ENCODE assay signal across 2 fruit fly cellular contexts in the genomic region with DNA sequence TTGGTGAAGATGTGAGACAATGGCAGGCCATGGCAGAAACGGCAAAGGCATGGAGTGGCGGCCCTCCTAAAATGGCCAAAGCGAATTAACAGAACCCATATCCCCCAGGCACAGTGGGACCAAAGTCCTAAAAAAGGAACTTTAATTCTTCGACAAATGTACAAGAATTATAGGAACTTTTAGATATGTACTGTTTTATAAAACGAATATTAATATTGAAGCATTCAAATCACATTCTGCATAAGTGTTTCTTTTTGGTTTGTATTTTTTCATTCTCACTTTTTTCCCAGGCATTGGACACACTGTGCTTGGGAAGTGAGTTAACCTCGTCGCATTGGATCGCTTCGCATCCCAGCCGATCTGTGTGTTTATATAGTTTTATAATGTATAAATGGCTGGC.
TF ChIP-seq lines count a peak whose summit lies in the region.

No protein-coding gene starts in this region.

TF ChIP-seq in whole organism, embryonic, 481 proteins besides CTCF, POLR2A, EP300 and RAD21 (continued from another document):
- TF ChIP-seq Dref (GFP tag; IDR thresholded peaks at IDR 0.05; lab: Robert Waterston, UW) = no peak
- no peak for TF ChIP-seq CG18476 (GFP tag; optimal IDR thresholded peaks at IDR 0.05; lab: Kevin White, UChicago)
- no peak for TF ChIP-seq lilli (GFP tag; optimal IDR thresholded peaks at IDR 0.05; lab: Kevin White, UChicago)
- TF ChIP-seq CG17359 (tag; optimal IDR thresholded peaks at IDR 0.05; lab: Kevin White, UChicago) = no peak
- TF ChIP-seq CG1233 (GFP tag; optimal IDR thresholded peaks at IDR 0.05; lab: Kevin White, UChicago) = no peak
- no peak for TF ChIP-seq CkIIα-i1 (GFP tag; IDR thresholded peaks at IDR 0.05; lab: Robert Waterston, UW)
- TF ChIP-seq CG2712 (tag; optimal IDR thresholded peaks at IDR 0.05; lab: Kevin White, UChicago) = peak; percentile 15
- no peak for TF ChIP-seq chinmo (GFP tag; IDR thresholded peaks at IDR 0.05; lab: Robert Waterston, UW; ENCODE audit: partially characterized antibody)
- TF ChIP-seq CG10431 (GFP tag; optimal IDR thresholded peaks at IDR 0.05; lab: Kevin White, UChicago) = no peak
- TF ChIP-seq Dfd (GFP tag; optimal IDR thresholded peaks at IDR 0.05; lab: Kevin White, UChicago) = no peak
- peak; percentile 80 for TF ChIP-seq Med (GFP tag; lab: Kevin White, UChicago)
- no peak for TF ChIP-seq oc (tag; optimal IDR thresholded peaks at IDR 0.05; lab: Kevin White, UChicago)
- no peak for TF ChIP-seq Fer2 (tag; optimal IDR thresholded peaks at IDR 0.05; lab: Kevin White, UChicago)
- TF ChIP-seq Hand (GFP tag; optimal IDR thresholded peaks at IDR 0.05; lab: Kevin White, UChicago) = no peak
- no peak for TF ChIP-seq TFAM (GFP tag; optimal IDR thresholded peaks at IDR 0.05; lab: Kevin White, UChicago)
- peak; percentile 76 for TF ChIP-seq sens (GFP tag; lab: Kevin White, UChicago)
- TF ChIP-seq Dad (GFP tag; optimal IDR thresholded peaks at IDR 0.05; lab: Kevin White, UChicago) = no peak
- no peak for TF ChIP-seq amos (GFP tag; IDR thresholded peaks at IDR 0.05; lab: Robert Waterston, UW; ENCODE audit: partially characterized antibody)
- no peak for TF ChIP-seq bowl (GFP tag; IDR thresholded peaks at IDR 0.05; lab: Robert Waterston, UW)
- no peak for TF ChIP-seq wdn (GFP tag; IDR thresholded peaks at IDR 0.05; lab: Robert Waterston, UW)
- TF ChIP-seq Ets65A (GFP tag; lab: Kevin White, UChicago) = peak; percentile 60
- TF ChIP-seq pho (GFP tag; optimal IDR thresholded peaks at IDR 0.05; lab: Kevin White, UChicago) = no peak
- no peak for TF ChIP-seq CG7963 (GFP tag; IDR thresholded peaks at IDR 0.05; lab: Robert Waterston, UW; ENCODE audit: partially characterized antibody)
- TF ChIP-seq CG14050 (GFP tag; IDR thresholded peaks at IDR 0.05; lab: Robert Waterston, UW) = no peak
- TF ChIP-seq CG12942 (GFP tag; optimal IDR thresholded peaks at IDR 0.05; lab: Kevin White, UChicago) = no peak
- no peak for TF ChIP-seq nmo (GFP tag; optimal IDR thresholded peaks at IDR 0.05; lab: Kevin White, UChicago)
- TF ChIP-seq Ada2b (GFP tag; IDR thresholded peaks at IDR 0.05; lab: Robert Waterston, UW) = 0 out of 2 replicates have a peak, but pooled peaks have one; percentile 21
- no peak for TF ChIP-seq CG18011 (GFP tag; optimal IDR thresholded peaks at IDR 0.05; lab: Kevin White, UChicago)
- TF ChIP-seq CG4360 (GFP tag; IDR thresholded peaks at IDR 0.05; lab: Robert Waterston, UW) = no peak
- TF ChIP-seq dmrt99B (tag; optimal IDR thresholded peaks at IDR 0.05; lab: Kevin White, UChicago) = peak; percentile 23
- peak; percentile 3 for TF ChIP-seq grau (tag; optimal IDR thresholded peaks at IDR 0.05; lab: Kevin White, UChicago)
- no peak for TF ChIP-seq Six4 (GFP tag; optimal IDR thresholded peaks at IDR 0.05; lab: Kevin White, UChicago)
- no peak for TF ChIP-seq CG8089 (GFP tag; optimal IDR thresholded peaks at IDR 0.05; lab: Kevin White, UChicago)
- no peak for TF ChIP-seq ind (GFP tag; optimal IDR thresholded peaks at IDR 0.05; lab: Kevin White, UChicago)
- TF ChIP-seq luna (GFP tag; optimal IDR thresholded peaks at IDR 0.05; lab: Kevin White, UChicago) = no peak
- TF ChIP-seq CG6272 (GFP tag; IDR thresholded peaks at IDR 0.05; lab: Robert Waterston, UW) = no peak
- no peak for TF ChIP-seq CG33213 (GFP tag; optimal IDR thresholded peaks at IDR 0.05; lab: Kevin White, UChicago)
- TF ChIP-seq gcm (GFP tag; optimal IDR thresholded peaks at IDR 0.05; lab: Kevin White, UChicago) = no peak
- TF ChIP-seq crp (GFP tag; optimal IDR thresholded peaks at IDR 0.05; lab: Kevin White, UChicago) = no peak
- TF ChIP-seq CG11504 (tag; optimal IDR thresholded peaks at IDR 0.05; lab: Kevin White, UChicago) = peak; percentile 14
- TF ChIP-seq CG17802 (tag; optimal IDR thresholded peaks at IDR 0.05; lab: Kevin White, UChicago) = no peak
- TF ChIP-seq bab2 (GFP tag; optimal IDR thresholded peaks at IDR 0.05; lab: Kevin White, UChicago) = no peak
- TF ChIP-seq CG34376 (GFP tag; optimal IDR thresholded peaks at IDR 0.05; lab: Kevin White, UChicago) = no peak
- TF ChIP-seq CG14441 (GFP tag; IDR thresholded peaks at IDR 0.05; lab: Robert Waterston, UW) = no peak
- TF ChIP-seq Elba2 (GFP tag; optimal IDR thresholded peaks at IDR 0.05; lab: Kevin White, UChicago) = no peak
- TF ChIP-seq mld (GFP tag; IDR thresholded peaks at IDR 0.05; lab: Robert Waterston, UW; ENCODE audit: partially characterized antibody) = no peak
- TF ChIP-seq CG7745 (tag; optimal IDR thresholded peaks at IDR 0.05; lab: Kevin White, UChicago) = no peak
- TF ChIP-seq dysf (GFP tag; IDR thresholded peaks at IDR 0.05; lab: Robert Waterston, UW) = peak; percentile 26; the same call in 1 of the 3 replicates
- no peak for TF ChIP-seq HLH4C (GFP tag; IDR thresholded peaks at IDR 0.05; lab: Robert Waterston, UW; ENCODE audit: partially characterized antibody)
- TF ChIP-seq MTF-1 (GFP tag; optimal IDR thresholded peaks at IDR 0.05; lab: Kevin White, UChicago; ENCODE audit: borderline replicate concordance) = no peak
- 0 out of 2 replicates have a peak, but pooled peaks have one; percentile 38 for TF ChIP-seq Ptx1 (GFP tag; IDR thresholded peaks at IDR 0.05; lab: Robert Waterston, UW)
- TF ChIP-seq Neu2 (GFP tag; optimal IDR thresholded peaks at IDR 0.05; lab: Kevin White, UChicago; ENCODE audit: borderline replicate concordance) = no peak
- no peak for TF ChIP-seq HmgD (GFP tag; optimal IDR thresholded peaks at IDR 0.05; lab: Kevin White, UChicago)
- TF ChIP-seq repo (GFP tag; optimal IDR thresholded peaks at IDR 0.05; lab: Kevin White, UChicago) = no peak

TF ChIP-seq in whole organism, prepupa, 60 proteins besides CTCF, POLR2A, EP300 and RAD21 (continued from another document):
- peak; percentile 14 for TF ChIP-seq fd59A (GFP tag; optimal IDR thresholded peaks at IDR 0.05; lab: Kevin White, UChicago)
- peak; percentile 33 for TF ChIP-seq lz (GFP tag; optimal IDR thresholded peaks at IDR 0.05; lab: Kevin White, UChicago)
- TF ChIP-seq CG10669 (GFP tag; optimal IDR thresholded peaks at IDR 0.05; lab: Kevin White, UChicago) = peak; percentile 3
- peak; percentile 1 for TF ChIP-seq CG8632 (GFP tag; optimal IDR thresholded peaks at IDR 0.05; lab: Kevin White, UChicago)
- TF ChIP-seq net (GFP tag; optimal IDR thresholded peaks at IDR 0.05; lab: Kevin White, UChicago) = peak; percentile 49
- no peak for TF ChIP-seq Lpt (GFP tag; optimal IDR thresholded peaks at IDR 0.05; lab: Kevin White, UChicago)
- peak; percentile 48 for TF ChIP-seq CG32006 (GFP tag; optimal IDR thresholded peaks at IDR 0.05; lab: Kevin White, UChicago)
- peak; percentile 38; the same call in 1 of the 3 replicates for TF ChIP-seq CG8119 (GFP tag; IDR thresholded peaks at IDR 0.05; lab: Robert Waterston, UW)
- no peak for TF ChIP-seq dac (GFP tag; optimal IDR thresholded peaks at IDR 0.05; lab: Kevin White, UChicago)
- TF ChIP-seq CG31627 (GFP tag; optimal IDR thresholded peaks at IDR 0.05; lab: Kevin White, UChicago) = no peak
- peak; percentile 86 for TF ChIP-seq svp (GFP tag; lab: Kevin White, UChicago)
- TF ChIP-seq Met (GFP tag; optimal IDR thresholded peaks at IDR 0.05; lab: Kevin White, UChicago) = peak; percentile 42
- TF ChIP-seq CG6854 (GFP tag; optimal IDR thresholded peaks at IDR 0.05; lab: Kevin White, UChicago) = no peak
- TF ChIP-seq CG9139 (GFP tag; optimal IDR thresholded peaks at IDR 0.05; lab: Kevin White, UChicago) = no peak
- TF ChIP-seq CG7368 (GFP tag; optimal IDR thresholded peaks at IDR 0.05; lab: Kevin White, UChicago) = no peak
- TF ChIP-seq Sox15 (GFP tag; optimal IDR thresholded peaks at IDR 0.05; lab: Kevin White, UChicago) = no peak
- peak; percentile 53 for TF ChIP-seq esn (GFP tag; optimal IDR thresholded peaks at IDR 0.05; lab: Kevin White, UChicago)
- TF ChIP-seq spab (GFP tag; optimal IDR thresholded peaks at IDR 0.05; lab: Kevin White, UChicago) = peak; percentile 16
- TF ChIP-seq Smox (GFP tag; optimal IDR thresholded peaks at IDR 0.05; lab: Kevin White, UChicago) = peak; percentile 37
- TF ChIP-seq OdsH (GFP tag; optimal IDR thresholded peaks at IDR 0.05; lab: Kevin White, UChicago) = peak; percentile 14
- TF ChIP-seq CG11762 (GFP tag; optimal IDR thresholded peaks at IDR 0.05; lab: Kevin White, UChicago; ENCODE audit: insufficient read depth) = no peak
- TF ChIP-seq ss (GFP tag; optimal IDR thresholded peaks at IDR 0.05; lab: Kevin White, UChicago) = peak; percentile 59 to 70
- TF ChIP-seq CG34406 (GFP tag; optimal IDR thresholded peaks at IDR 0.05; lab: Kevin White, UChicago) = no peak
- TF ChIP-seq CG8319 (GFP tag; optimal IDR thresholded peaks at IDR 0.05; lab: Kevin White, UChicago) = no peak
- peak; percentile 18 for TF ChIP-seq acj6 (GFP tag; optimal IDR thresholded peaks at IDR 0.05; lab: Kevin White, UChicago)
- peak; percentile 9 for TF ChIP-seq pdm3 (GFP tag; optimal IDR thresholded peaks at IDR 0.05; lab: Kevin White, UChicago)
- peak; percentile 23 for TF ChIP-seq CG3032 (tag; optimal IDR thresholded peaks at IDR 0.05; lab: Kevin White, UChicago)
- peak in 1 of 2 experiments; percentile 34 for TF ChIP-seq salr (GFP tag; optimal IDR thresholded peaks at IDR 0.05; lab: Kevin White, UChicago)
- peak; percentile 25 for TF ChIP-seq Sox14 (GFP tag; optimal IDR thresholded peaks at IDR 0.05; lab: Kevin White, UChicago)
- no peak for TF ChIP-seq cyc (GFP tag; optimal IDR thresholded peaks at IDR 0.05; lab: Kevin White, UChicago)
- peak; percentile 19 for TF ChIP-seq Eip75B (GFP tag; optimal IDR thresholded peaks at IDR 0.05; lab: Kevin White, UChicago)
- TF ChIP-seq Hr4 (GFP tag; optimal IDR thresholded peaks at IDR 0.05; lab: Kevin White, UChicago) = peak; percentile 11
